Fruit fly (Drosophila melanogaster) whole organism, prepupa: ENCODE results near the gene CG4004.

Experiments
- CG11294 ChIP-seq: fragments of 200-800 bp; sonication (Bioruptor generic); IDR thresholded peaks from 2 replicates; pipeline ENCODE4 v1.3.6; 2022; ENCODE audit warnings: missing biosample characterization, missing genetic modification characterization
- CG11762 ChIP-seq: fragments of 200-800 bp; sonication (Bioruptor generic); optimal IDR thresholded peaks from 3 replicates; lab custom pipeline; 2016; ENCODE audit warnings: missing biosample characterization, missing genetic modification characterization; ENCODE audit not compliant: insufficient read depth
- CG11902 ChIP-seq: fragments of 200-800 bp; sonication (Bioruptor generic); optimal IDR thresholded peaks from 3 replicates; lab custom pipeline; 2016; ENCODE audit warnings: missing biosample characterization, missing genetic modification characterization
- CG15336 ChIP-seq: fragments of 200-800 bp; sonication (Bioruptor generic); IDR thresholded peaks from 2 replicates; pipeline ENCODE4 v1.3.6; 2022; ENCODE audit warnings: missing biosample characterization, missing genetic modification characterization
- CG1621 ChIP-seq: fragments of 200-800 bp; sonication (Bioruptor generic); optimal IDR thresholded peaks from 3 replicates; lab custom pipeline; 2018; ENCODE audit warnings: missing biosample characterization, mild to moderate bottlenecking, missing genetic modification characterization
- CG16779 ChIP-seq: fragments of 200-800 bp; sonication (Bioruptor generic); optimal IDR thresholded peaks from 3 replicates; lab custom pipeline; 2017; ENCODE audit warnings: missing biosample characterization, mild to moderate bottlenecking, missing genetic modification characterization
- CG3032 ChIP-seq: fragments of 200-800 bp; optimal IDR thresholded peaks from 2 replicates; lab custom pipeline; 2019; ENCODE audit warnings: missing biosample characterization, mild to moderate bottlenecking, missing genetic modification characterization, moderate library complexity
- CG32006 ChIP-seq: fragments of 200-800 bp; sonication (Bioruptor generic); optimal IDR thresholded peaks from 3 replicates; lab custom pipeline; 2017; ENCODE audit warnings: missing biosample characterization, mild to moderate bottlenecking, missing genetic modification characterization
- CG34406 ChIP-seq: fragments of 200-800 bp; sonication (Bioruptor generic); optimal IDR thresholded peaks from 3 replicates; lab custom pipeline; 2016; ENCODE audit warnings: missing biosample characterization, missing genetic modification characterization
- CG3919 ChIP-seq: fragments of 200-800 bp; sonication (Bioruptor generic); optimal IDR thresholded peaks from 3 replicates; lab custom pipeline; 2016; ENCODE audit warnings: missing biosample characterization, missing genetic modification characterization
- CG6163 ChIP-seq: fragments of 200-800 bp; sonication (Bioruptor generic); IDR thresholded peaks from 3 replicates; pipeline ENCODE4 v1.3.6; 2022; ENCODE audit warnings: missing biosample characterization, missing genetic modification characterization
- CG6854 ChIP-seq: fragments of 200-800 bp; sonication (Bioruptor generic); optimal IDR thresholded peaks from 2 replicates; lab custom pipeline; 2017; ENCODE audit warnings: missing biosample characterization, mild to moderate bottlenecking, missing genetic modification characterization
- CG7368 ChIP-seq: fragments of 200-800 bp; sonication (Bioruptor generic); optimal IDR thresholded peaks from 3 replicates; lab custom pipeline; 2016; ENCODE audit warnings: missing biosample characterization, missing genetic modification characterization
- CG8119 ChIP-seq: fragments of 200-800 bp; sonication (Bioruptor generic); IDR thresholded peaks from 3 replicates; pipeline ENCODE4 v1.3.6; 2022; ENCODE audit warnings: missing biosample characterization, missing genetic modification characterization
- CG9139 ChIP-seq: fragments of 200-800 bp; sonication (Bioruptor generic); optimal IDR thresholded peaks from 3 replicates; lab custom pipeline; 2017; ENCODE audit warnings: missing biosample characterization, mild to moderate bottlenecking, missing genetic modification characterization
- Eip75B ChIP-seq: fragments of 200-800 bp; sonication (Bioruptor generic); optimal IDR thresholded peaks from 3 replicates; lab custom pipeline; 2016; ENCODE audit warnings: missing biosample characterization, missing genetic modification characterization
- Eip78C ChIP-seq: fragments of 200-800 bp; sonication (Bioruptor generic); peaks from one replicate; lab custom pipeline; 2016; ENCODE audit warnings: missing biosample characterization, missing genetic modification characterization
- Eip93F ChIP-seq: fragments of 200-800 bp; sonication (Bioruptor generic); optimal IDR thresholded peaks from 2 replicates; lab custom pipeline; 2016; ENCODE audit warnings: missing biosample characterization, mild to moderate bottlenecking, missing genetic modification characterization
- Ets21C ChIP-seq: fragments of 200-800 bp; sonication (Bioruptor generic); optimal IDR thresholded peaks from 3 replicates; lab custom pipeline; 2016; ENCODE audit warnings: missing biosample characterization, missing genetic modification characterization
- Gug ChIP-seq: fragments of 200-800 bp; sonication (Bioruptor generic); IDR thresholded peaks from 2 replicates; pipeline ENCODE4 v1.3.6; 2022; ENCODE audit warnings: missing biosample characterization, missing genetic modification characterization
- Hr38 ChIP-seq: sonication (Bioruptor generic); optimal IDR thresholded peaks from 2 replicates; lab custom pipeline; 2016; ENCODE audit warnings: missing biosample characterization, missing genetic modification characterization
- Hr39 ChIP-seq: fragments of 200-800 bp; sonication (Bioruptor generic); optimal IDR thresholded peaks from 2 replicates; lab custom pipeline; 2016; ENCODE audit warnings: missing biosample characterization, missing genetic modification characterization
- Hr4 ChIP-seq: fragments of 200-800 bp; sonication (Bioruptor generic); optimal IDR thresholded peaks from 3 replicates; lab custom pipeline; 2016; ENCODE audit warnings: missing biosample characterization, missing genetic modification characterization
- Lpt ChIP-seq: fragments of 200-800 bp; sonication (Bioruptor generic); optimal IDR thresholded peaks from 3 replicates; lab custom pipeline; 2016; ENCODE audit warnings: missing biosample characterization, missing genetic modification characterization
- Met ChIP-seq: fragments of 200-800 bp; sonication (Bioruptor generic); optimal IDR thresholded peaks from 3 replicates; lab custom pipeline; 2016; ENCODE audit warnings: missing biosample characterization, missing genetic modification characterization
- OdsH ChIP-seq: fragments of 200-800 bp; sonication (Bioruptor generic); optimal IDR thresholded peaks from 3 replicates; lab custom pipeline; 2016; ENCODE audit warnings: missing biosample characterization, missing genetic modification characterization
- Smox ChIP-seq: fragments of 200-800 bp; sonication (Bioruptor generic); optimal IDR thresholded peaks from 3 replicates; lab custom pipeline; 2016; ENCODE audit warnings: missing biosample characterization, missing genetic modification characterization
- achi ChIP-seq: fragments of 200-800 bp; sonication (Bioruptor generic); optimal IDR thresholded peaks from 3 replicates; lab custom pipeline; 2016; ENCODE audit warnings: missing biosample characterization, missing genetic modification characterization
- acj6 ChIP-seq: fragments of 200-800 bp; sonication (Bioruptor generic); optimal IDR thresholded peaks from 3 replicates; lab custom pipeline; 2016; ENCODE audit warnings: missing biosample characterization, missing genetic modification characterization
- cyc ChIP-seq: fragments of 200-800 bp; sonication (Bioruptor generic); optimal IDR thresholded peaks from 3 replicates; lab custom pipeline; 2016; ENCODE audit warnings: missing biosample characterization, missing genetic modification characterization
- dsx ChIP-seq: fragments of 200-800 bp; optimal IDR thresholded peaks from 3 replicates; lab custom pipeline; 2019; ENCODE audit warnings: missing biosample characterization, mild to moderate bottlenecking, missing genetic modification characterization, moderate library complexity; ENCODE audit not compliant: poor library complexity, severe bottlenecking
- eg ChIP-seq: fragments of 200-800 bp; sonication (Bioruptor generic); IDR thresholded peaks from 3 replicates; pipeline ENCODE4 v1.3.6; 2022; ENCODE audit warnings: missing biosample characterization, missing genetic modification characterization
- esn ChIP-seq: fragments of 200-800 bp; sonication (Bioruptor generic); optimal IDR thresholded peaks from 2 replicates; lab custom pipeline; 2016; ENCODE audit warnings: missing biosample characterization, mild to moderate bottlenecking, missing genetic modification characterization, moderate library complexity
- fd59A ChIP-seq: fragments of 200-800 bp; sonication (Bioruptor generic); optimal IDR thresholded peaks from 2 replicates; lab custom pipeline; 2017; ENCODE audit warnings: missing biosample characterization, mild to moderate bottlenecking, missing genetic modification characterization, missing genetic modification reagents
- fkh ChIP-seq: fragments of 200-800 bp; sonication (Bioruptor generic); optimal IDR thresholded peaks from 3 replicates; lab custom pipeline; 2017; ENCODE audit warnings: missing biosample characterization, mild to moderate bottlenecking, missing genetic modification characterization, moderate library complexity
- lz ChIP-seq: fragments of 200-800 bp; sonication (Bioruptor generic); optimal IDR thresholded peaks from 3 replicates; lab custom pipeline; 2016; ENCODE audit warnings: missing biosample characterization, missing genetic modification characterization
- net ChIP-seq: fragments of 200-800 bp; sonication (Bioruptor generic); optimal IDR thresholded peaks from 3 replicates; lab custom pipeline; 2016; ENCODE audit warnings: missing biosample characterization, missing genetic modification characterization
- spab ChIP-seq: fragments of 200-800 bp; sonication (Bioruptor generic); optimal IDR thresholded peaks from 2 replicates; lab custom pipeline; 2017; ENCODE audit warnings: missing biosample characterization, mild to moderate bottlenecking, missing genetic modification characterization, missing genetic modification reagents
- ss ChIP-seq, 2 experiments: fragments of 200-800 bp; sonication (Bioruptor generic); optimal IDR thresholded peaks; 2 replicates in 1 of 2; 3 replicates in 1 of 2; lab custom pipeline; 2017 to 2018; ENCODE audit warnings: mild to moderate bottlenecking in 2 of 2, missing biosample characterization in 2 of 2, missing genetic modification characterization in 2 of 2, moderate library complexity in 1 of 2
- vri ChIP-seq: fragments of 200-800 bp; sonication (Bioruptor generic); optimal IDR thresholded peaks from 3 replicates; lab custom pipeline; 2016; ENCODE audit warnings: missing biosample characterization, mild to moderate bottlenecking, missing genetic modification characterization

CG4004 gene

dm6 chrX:12747746-12748710 is 4.0 kb downstream of the CG4004 start (continued):
- TF ChIP-seq CG11902: peak; percentile 25
- no peak for TF ChIP-seq Lpt (GFP tag; lab: Kevin White, UChicago)
- peak; percentile 37 for TF ChIP-seq lz
- TF ChIP-seq Eip93F (GFP tag; lab: Kevin White, UChicago): peak; percentile 22
- TF ChIP-seq Eip78C (GFP tag; lab: Kevin White, UChicago): peak; percentile 89
- TF ChIP-seq OdsH (GFP tag; lab: Kevin White, UChicago): peak; percentile 61
- peak; percentile 51 for TF ChIP-seq achi (GFP tag; lab: Kevin White, UChicago)
- TF ChIP-seq fd59A (GFP tag; lab: Kevin White, UChicago): no peak
- no peak for TF ChIP-seq Gug (GFP tag; lab: Robert Waterston, UW)
- TF ChIP-seq CG7368 (GFP tag; lab: Kevin White, UChicago): no peak
- TF ChIP-seq Hr4 (GFP tag; lab: Kevin White, UChicago): peak; percentile 17
- TF ChIP-seq Hr38 (GFP tag; lab: Kevin White, UChicago): no peak
- peak; percentile 19; the same call in 1 of the 2 replicates for TF ChIP-seq CG15336 (GFP tag; lab: Robert Waterston, UW)
- no peak for TF ChIP-seq CG6854 (GFP tag; lab: Kevin White, UChicago)
- TF ChIP-seq net (GFP tag; lab: Kevin White, UChicago): peak; percentile 34
- peak; percentile 62 for TF ChIP-seq acj6 (GFP tag; lab: Kevin White, UChicago)
- no peak for TF ChIP-seq vri (GFP tag; lab: Kevin White, UChicago)
- peak; percentile 86 for TF ChIP-seq CG6163
- peak; percentile 38 for TF ChIP-seq cyc (GFP tag; lab: Kevin White, UChicago)
- TF ChIP-seq dsx (GFP tag; lab: Kevin White, UChicago): no peak
- TF ChIP-seq CG8119 (GFP tag; lab: Robert Waterston, UW): peak; percentile 16; the same call in 2 of the 3 replicates
- peak; percentile 59 for TF ChIP-seq Smox (GFP tag; lab: Kevin White, UChicago)
- TF ChIP-seq CG11294 (GFP tag; lab: Robert Waterston, UW): no peak
- TF ChIP-seq CG34406 (GFP tag; lab: Kevin White, UChicago): peak; percentile 70
- TF ChIP-seq eg (GFP tag; lab: Robert Waterston, UW): peak; percentile 20; the same call in 1 of the 3 replicates
- no peak for TF ChIP-seq CG9139 (GFP tag; lab: Kevin White, UChicago)
- TF ChIP-seq Hr39: peak; percentile 46
- no peak for TF ChIP-seq fkh (GFP tag; lab: Kevin White, UChicago)
- peak; percentile 23 for TF ChIP-seq CG11762 (GFP tag; lab: Kevin White, UChicago)
- TF ChIP-seq CG32006 (GFP tag; lab: Kevin White, UChicago): peak; percentile 68
- peak; percentile 52 for TF ChIP-seq esn (GFP tag; lab: Kevin White, UChicago)
- TF ChIP-seq CG3032: peak; percentile 60
- no peak for TF ChIP-seq CG1621 (tag; lab: Kevin White, UChicago)
- TF ChIP-seq CG16779 (tag; lab: Kevin White, UChicago): peak; percentile 31
- peak; percentile 30 for TF ChIP-seq Met
- TF ChIP-seq Eip75B: no peak
- TF ChIP-seq Ets21C (GFP tag; lab: Kevin White, UChicago): no peak
- peak; percentile 31 for TF ChIP-seq spab (GFP tag; lab: Kevin White, UChicago)
- TF ChIP-seq CG3919: peak; percentile 64

dm6 chrX:12748967-12749366 is 5.0 kb downstream of the CG4004 start:
- TF ChIP-seq CG11902 (no peak), ss (GFP tag; optimal IDR thresholded peaks at IDR 0.05; lab: Kevin White, UChicago) (peak in 1 of 2 experiments; percentile 13)
